Fruit fly (Drosophila melanogaster) whole organism, embryonic: ENCODE measurements around the gene qless.

Experiments used
- Atf6 ChIP-seq: fragments of 200-800 bp; sonication (Bioruptor generic); IDR thresholded peaks from 2 replicates; pipeline ENCODE4 v1.3.6; 2022; ENCODE audit warnings: missing biosample characterization, missing genetic modification characterization
- CG10321 ChIP-seq: fragments of 200-800 bp; sonication (Bioruptor generic); IDR thresholded peaks from 2 replicates; pipeline ENCODE4 v1.3.6; 2022; ENCODE audit warnings: missing biosample characterization, missing genetic modification characterization
- CG11560 ChIP-seq: fragments of 200-800 bp; sonication (Bioruptor generic); IDR thresholded peaks from 3 replicates; pipeline ENCODE4 v1.3.6; 2022; ENCODE audit warnings: missing biosample characterization, missing genetic modification characterization
- CG11723 ChIP-seq: fragments of 200-800 bp; sonication (Bioruptor generic); optimal IDR thresholded peaks from 2 replicates; lab custom pipeline; 2017; ENCODE audit warnings: missing biosample characterization, mild to moderate bottlenecking, missing genetic modification characterization
- CG13123 ChIP-seq: fragments of 200-800 bp; sonication (Bioruptor generic); optimal IDR thresholded peaks from 2 replicates; lab custom pipeline; 2016; ENCODE audit warnings: missing biosample characterization, missing genetic modification characterization
- CG13894 ChIP-seq: fragments of 200-800 bp; sonication (Bioruptor generic); optimal IDR thresholded peaks from 3 replicates; lab custom pipeline; 2018; ENCODE audit warnings: missing biosample characterization, mild to moderate bottlenecking, missing genetic modification characterization, moderate library complexity
- CG16779 ChIP-seq: fragments of 200-800 bp; sonication (Bioruptor generic); IDR thresholded peaks from 2 replicates; pipeline ENCODE4 v1.3.6; 2022; ENCODE audit warnings: missing biosample characterization, missing genetic modification characterization
- CG17612 ChIP-seq: fragments of 200-800 bp; sonication (Bioruptor generic); IDR thresholded peaks from 2 replicates; pipeline ENCODE4 v1.3.6; 2022; ENCODE audit warnings: missing biosample characterization, missing genetic modification characterization
- CG1792 ChIP-seq: fragments of 200-800 bp; sonication (Bioruptor generic); optimal IDR thresholded peaks from 2 replicates; lab custom pipeline; 2016; ENCODE audit warnings: missing biosample characterization, missing genetic modification characterization
- CG18599 ChIP-seq: fragments of 200-800 bp; sonication (Bioruptor generic); optimal IDR thresholded peaks from 3 replicates; lab custom pipeline; 2017; ENCODE audit warnings: missing biosample characterization, missing genetic modification characterization, mild to moderate bottlenecking, moderate library complexity, missing genetic modification reagents
- CG30431 ChIP-seq: fragments of 200-800 bp; sonication (Bioruptor generic); optimal IDR thresholded peaks from 2 replicates; lab custom pipeline; 2017; ENCODE audit warnings: missing biosample characterization, missing genetic modification characterization
- CG31365 ChIP-seq: fragments of 200-800 bp; sonication (Bioruptor generic); optimal IDR thresholded peaks from 2 replicates; lab custom pipeline; 2018; ENCODE audit warnings: missing biosample characterization, mild to moderate bottlenecking, missing genetic modification characterization
- CG3838 ChIP-seq: fragments of 200-800 bp; sonication (Bioruptor generic); optimal IDR thresholded peaks from 3 replicates; lab custom pipeline; 2016; ENCODE audit warnings: missing biosample characterization, missing genetic modification characterization
- CG4730 ChIP-seq: fragments of 200-800 bp; sonication (Bioruptor generic); IDR thresholded peaks from 2 replicates; pipeline ENCODE4 v1.3.6; 2022; ENCODE audit warnings: missing biosample characterization, missing genetic modification characterization
- CG4820 ChIP-seq: fragments of 200-800 bp; sonication (Bioruptor generic); optimal IDR thresholded peaks from 3 replicates; lab custom pipeline; 2016; ENCODE audit warnings: missing biosample characterization, missing genetic modification characterization
- CG5953 ChIP-seq: fragments of 200-800 bp; sonication (Bioruptor generic); IDR thresholded peaks from 2 replicates; pipeline ENCODE4 v1.3.6; 2022; ENCODE audit warnings: missing biosample characterization, missing genetic modification characterization
- CG6689 ChIP-seq: fragments of 200-800 bp; sonication (Bioruptor generic); IDR thresholded peaks from 2 replicates; pipeline ENCODE4 v1.3.6; 2022; ENCODE audit warnings: missing biosample characterization, missing genetic modification characterization
- CG8281 ChIP-seq: fragments of 200-800 bp; sonication (Bioruptor generic); optimal IDR thresholded peaks from 2 replicates; lab custom pipeline; 2018; ENCODE audit warnings: missing biosample characterization, mild to moderate bottlenecking, missing genetic modification characterization, moderate library complexity
- Chrac-16 ChIP-seq: fragments of 200-800 bp; sonication (Bioruptor generic); optimal IDR thresholded peaks from 3 replicates; lab custom pipeline; 2016; ENCODE audit warnings: missing biosample characterization, missing genetic modification characterization
- CrebB ChIP-seq: fragments of 200-800 bp; sonication (Bioruptor generic); optimal IDR thresholded peaks from 3 replicates; lab custom pipeline; 2018; ENCODE audit warnings: missing biosample characterization, mild to moderate bottlenecking, missing genetic modification characterization
- Dip2 ChIP-seq: fragments of 200-800 bp; sonication (Bioruptor generic); IDR thresholded peaks from 2 replicates; pipeline ENCODE4 v1.3.6; 2022; ENCODE audit warnings: missing biosample characterization, missing genetic modification characterization
- Drgx ChIP-seq: fragments of 200-800 bp; sonication (Bioruptor generic); IDR thresholded peaks from 2 replicates; pipeline ENCODE4 v1.3.6; 2022; ENCODE audit warnings: missing biosample characterization, missing genetic modification characterization
- Ets65A ChIP-seq: fragments of 200-800 bp; sonication (Bioruptor generic); peaks from one replicate; lab custom pipeline; 2016; ENCODE audit warnings: missing biosample characterization, missing genetic modification characterization
- Hr51 ChIP-seq, 2 experiments: fragments of 200-800 bp; sonication (Bioruptor generic); optimal IDR thresholded peaks; 2 replicates in 1 of 2; 3 replicates in 1 of 2; lab custom pipeline; 2016 to 2018; ENCODE audit warnings: missing biosample characterization in 2 of 2, missing genetic modification characterization in 2 of 2, mild to moderate bottlenecking in 1 of 2, moderate library complexity in 1 of 2
- Med ChIP-seq: fragments of 200-800 bp; sonication (Bioruptor generic); peaks from one replicate; lab custom pipeline; 2016; ENCODE audit warnings: missing biosample characterization, missing genetic modification characterization, mild to moderate bottlenecking, inconsistent platforms, moderate library complexity
- Nf-YC ChIP-seq: fragments of 200-800 bp; optimal IDR thresholded peaks from 3 replicates; lab custom pipeline; 2019; ENCODE audit warnings: missing biosample characterization, mild to moderate bottlenecking, missing genetic modification characterization, moderate library complexity
- Oli ChIP-seq: fragments of 200-800 bp; sonication (Bioruptor generic); optimal IDR thresholded peaks from 2 replicates; lab custom pipeline; 2018; ENCODE audit warnings: missing biosample characterization, mild to moderate bottlenecking, missing genetic modification characterization, moderate library complexity
- Rfx ChIP-seq: fragments of 200-800 bp; sonication (Bioruptor generic); IDR thresholded peaks from 2 replicates; pipeline ENCODE4 v1.3.6; 2022; ENCODE audit warnings: missing biosample characterization, missing genetic modification characterization
- Scr ChIP-seq: fragments of 200-800 bp; sonication (Bioruptor generic); IDR thresholded peaks from 2 replicates; pipeline ENCODE4 v1.3.6; 2022; ENCODE audit warnings: missing biosample characterization, missing genetic modification characterization; ENCODE audit not compliant: partially characterized antibody
- Sin3A ChIP-seq: fragments of >200 bp; optimal IDR thresholded peaks from 2 replicates; lab custom pipeline; 2018
- Taf1 ChIP-seq: fragments of 200-800 bp; sonication (Bioruptor generic); IDR thresholded peaks from 2 replicates; pipeline ENCODE4 v1.3.6; 2022; ENCODE audit warnings: missing biosample characterization, missing genetic modification characterization
- Usf ChIP-seq: fragments of 200-800 bp; sonication (Bioruptor generic); optimal IDR thresholded peaks from 2 replicates; lab custom pipeline; 2017; ENCODE audit warnings: missing genotype, missing biosample characterization, missing genetic modification characterization
- aop ChIP-seq: fragments of 200-800 bp; sonication (Bioruptor generic); IDR thresholded peaks from 2 replicates; pipeline ENCODE4 v1.3.6; 2022; ENCODE audit warnings: missing biosample characterization, missing genetic modification characterization
- cato ChIP-seq: fragments of 200-800 bp; sonication (Bioruptor generic); optimal IDR thresholded peaks from 2 replicates; lab custom pipeline; 2016; ENCODE audit warnings: missing biosample characterization, missing genetic modification characterization, borderline replicate concordance
- chif ChIP-seq, 2 experiments: fragments of 200-800 bp; sonication (Bioruptor generic); optimal IDR thresholded peaks; 3 replicates each; lab custom pipeline; 2016; ENCODE audit warnings: missing biosample characterization in 2 of 2, missing genetic modification characterization in 2 of 2
- chinmo ChIP-seq: fragments of 200-800 bp; sonication (Bioruptor generic); IDR thresholded peaks from 4 replicates; pipeline ENCODE4 v1.3.6; 2022; ENCODE audit warnings: missing biosample characterization, missing genetic modification characterization; ENCODE audit not compliant: partially characterized antibody
- chm ChIP-seq: fragments of 200-800 bp; sonication (Bioruptor generic); IDR thresholded peaks from 2 replicates; pipeline ENCODE4 v1.3.6; 2022; ENCODE audit warnings: missing biosample characterization, missing genetic modification characterization
- ci ChIP-seq: fragments of 200-800 bp; sonication (Bioruptor generic); IDR thresholded peaks from 3 replicates; pipeline ENCODE4 v1.3.6; 2022; ENCODE audit warnings: missing biosample characterization, missing genetic modification characterization
- corto ChIP-seq: fragments of 200-800 bp; sonication (Bioruptor generic); optimal IDR thresholded peaks from 2 replicates; lab custom pipeline; 2016; ENCODE audit warnings: missing biosample characterization, mild to moderate bottlenecking, missing genetic modification characterization, moderate library complexity
- hbn ChIP-seq: fragments of 200-800 bp; sonication (Bioruptor generic); IDR thresholded peaks from 2 replicates; pipeline ENCODE4 v1.3.6; 2022; ENCODE audit warnings: missing biosample characterization, missing genetic modification characterization; ENCODE audit not compliant: partially characterized antibody
- ind ChIP-seq: fragments of 200-800 bp; sonication (Bioruptor generic); optimal IDR thresholded peaks from 3 replicates; lab custom pipeline; 2016; ENCODE audit warnings: missing biosample characterization, missing genetic modification characterization
- lilli ChIP-seq: fragments of 200-800 bp; sonication (Bioruptor generic); optimal IDR thresholded peaks from 3 replicates; lab custom pipeline; 2016; ENCODE audit warnings: missing biosample characterization, missing genetic modification characterization
- pzg ChIP-seq: fragments of 200-800 bp; sonication (Bioruptor generic); optimal IDR thresholded peaks from 3 replicates; lab custom pipeline; 2018; ENCODE audit warnings: missing biosample characterization, mild to moderate bottlenecking, missing genetic modification characterization, moderate library complexity
- sc ChIP-seq, 3 experiments: fragments of >200 bp in 2 of 3; fragments of 200-800 bp in 1 of 3; sonication (Bioruptor generic) in 1 of 3; optimal IDR thresholded peaks; 2 replicates in 2 of 3; 3 replicates in 1 of 3; lab custom pipeline; 2017; ENCODE audit warnings: mild to moderate bottlenecking in 1 of 3, missing biosample characterization in 1 of 3, missing genetic modification characterization in 1 of 3, missing genetic modification reagents in 1 of 3
- scrt ChIP-seq: fragments of 200-800 bp; sonication (Bioruptor generic); optimal IDR thresholded peaks from 2 replicates; lab custom pipeline; 2018; ENCODE audit warnings: missing biosample characterization, mild to moderate bottlenecking, missing genetic modification characterization, moderate library complexity
- slp2 ChIP-seq: fragments of 200-800 bp; sonication (Bioruptor generic); optimal IDR thresholded peaks from 2 replicates; lab custom pipeline; 2016; ENCODE audit warnings: missing biosample characterization, missing genetic modification characterization
- sr ChIP-seq: fragments of 200-800 bp; sonication (Bioruptor generic); IDR thresholded peaks from 3 replicates; pipeline ENCODE4 v1.3.6; 2022; ENCODE audit warnings: missing biosample characterization, missing genetic modification characterization
- stc ChIP-seq: fragments of 200-800 bp; sonication (Bioruptor generic); IDR thresholded peaks from 2 replicates; pipeline ENCODE4 v1.3.6; 2022; ENCODE audit warnings: missing biosample characterization, missing genetic modification characterization
- tgo ChIP-seq: fragments of 200-800 bp; sonication (Bioruptor generic); IDR thresholded peaks from 3 replicates; pipeline ENCODE4 v1.3.6; 2022; ENCODE audit warnings: missing biosample characterization, missing genetic modification characterization
- zfh1 ChIP-seq: fragments of 200-800 bp; sonication (Bioruptor generic); IDR thresholded peaks from 3 replicates; pipeline ENCODE4 v1.3.6; 2022; ENCODE audit warnings: missing biosample characterization, missing genetic modification characterization

Gene qless

dm6 chr3R:31222890-31223569 lies 29.4 kb downstream of the qless start (continued):
- TF ChIP-seq CG13894 (tag; lab: Kevin White, UChicago) (peak; percentile 93), CG8281 (peak; percentile 26), tgo (GFP tag; lab: Robert Waterston, UW) (no peak), Dip2 (GFP tag; lab: Robert Waterston, UW) (no peak), CG10321 (GFP tag; lab: Robert Waterston, UW) (no peak), Taf1 (GFP tag; lab: Robert Waterston, UW) (no peak), CG31365 (tag; lab: Kevin White, UChicago) (no peak), chinmo (GFP tag; lab: Robert Waterston, UW) (0 out of 4 replicates have a peak, but pooled peaks have one; percentile 3), Chrac-16 (GFP tag; lab: Kevin White, UChicago) (no peak), CG4730 (no peak), CG13123 (no peak), CG4820 (GFP tag; lab: Kevin White, UChicago) (no peak), CG3838 (GFP tag; lab: Kevin White, UChicago) (no peak), Nf-YC (no peak), zfh1 (GFP tag; lab: Robert Waterston, UW) (no peak), Rfx (GFP tag; lab: Robert Waterston, UW) (peak; percentile 57; the same call in 1 of the 2 replicates), lilli (GFP tag; lab: Kevin White, UChicago) (no peak), Hr51 (GFP tag; optimal IDR thresholded peaks at IDR 0.05; lab: Kevin White, UChicago) (no peak), chif (GFP tag; optimal IDR thresholded peaks at IDR 0.05; lab: Kevin White, UChicago) (no peak), aop (GFP tag; lab: Robert Waterston, UW) (no peak), CG11560 (no peak), corto (GFP tag; lab: Kevin White, UChicago) (no peak), sr (GFP tag; lab: Robert Waterston, UW) (no peak), cato (GFP tag; lab: Kevin White, UChicago) (no peak), stc (GFP tag; lab: Robert Waterston, UW) (no peak), Scr (GFP tag; lab: Robert Waterston, UW) (no peak), Drgx (no peak), CG5953 (no peak), CrebB (tag; lab: Kevin White, UChicago) (no peak), Med (GFP tag; lab: Kevin White, UChicago) (peak; percentile 23), scrt (GFP tag; lab: Kevin White, UChicago) (peak; percentile 89), Ets65A (GFP tag; lab: Kevin White, UChicago) (no peak)

dm6 chr3R:31222125-31222889 lies 30.1 kb downstream of the qless start:
- TF ChIP-seq pzg (GFP tag; lab: Kevin White, UChicago) (no peak), ci (GFP tag; lab: Robert Waterston, UW) (no peak), CG1792 (GFP tag; lab: Kevin White, UChicago) (peak; percentile 65), CG16779 (GFP tag; lab: Robert Waterston, UW) (no peak), CG18599 (GFP tag; lab: Kevin White, UChicago) (peak; percentile 95), Usf (peak; percentile 64), CG6689 (no peak), Atf6 (no peak), sc (optimal IDR thresholded peaks at IDR 0.05; lab: Kevin White, UChicago) (no peak), sc (GFP tag; optimal IDR thresholded peaks at IDR 0.05; lab: Kevin White, UChicago) (peak; percentile 78), hbn (no peak), CG30431 (peak; percentile 69), Sin3A (lab: Kevin White, UChicago) (no peak), CG11723 (GFP tag; lab: Kevin White, UChicago) (peak; percentile 61), chm (GFP tag; lab: Robert Waterston, UW) (no peak), Oli (peak; percentile 88), ind (GFP tag; lab: Kevin White, UChicago) (peak; percentile 85), slp2 (peak; percentile 86), CG17612 (GFP tag; lab: Robert Waterston, UW) (no peak)
